Worm (Caenorhabditis elegans) whole organism, L4 larva: ENCODE results near the gene F54F7.9.

ENCODE experiments used
- F10B5.3 ChIP-seq: sonication (generic microtip); optimal IDR thresholded peaks from 2 replicates; lab custom pipeline; 2016; ENCODE audit warnings: mild to moderate bottlenecking, missing genetic modification characterization, missing compliant biosample characterization
- F49E8.2 ChIP-seq: sonication (generic microtip); optimal IDR thresholded peaks from 2 replicates; lab custom pipeline; 2016; ENCODE audit warnings: missing compliant biosample characterization, mild to moderate bottlenecking, missing genetic modification characterization, borderline replicate concordance
- R02D3.7 ChIP-seq: fragments of 150-350 bp; sonication (generic microtip); optimal IDR thresholded peaks from 3 replicates; lab custom pipeline; 2014; ENCODE audit warnings: missing biosample characterization, missing genetic modification characterization
- T20F7.1 ChIP-seq: fragments of 200-800 bp; sonication (Bioruptor generic); optimal IDR thresholded peaks from 2 replicates; lab custom pipeline; 2018; ENCODE audit warnings: mild to moderate bottlenecking, missing genetic modification characterization, missing compliant biosample characterization
- Y105C5A.15 ChIP-seq: fragments of 200-800 bp; sonication (Bioruptor generic); IDR thresholded peaks from 2 replicates; pipeline ENCODE4 v1.3.6; 2022; ENCODE audit warnings: missing genetic modification characterization, missing compliant biosample characterization
- Y5F2A.4 ChIP-seq: fragments of 200-800 bp; sonication (Bioruptor generic); optimal IDR thresholded peaks from 2 replicates; lab custom pipeline; 2018; ENCODE audit warnings: mild to moderate bottlenecking, missing genetic modification characterization, missing compliant biosample characterization
- ZK337.2 ChIP-seq: fragments of 200-800 bp; sonication (Bioruptor generic); IDR thresholded peaks from 2 replicates; pipeline ENCODE4 v1.3.6; 2022; ENCODE audit warnings: missing genetic modification reagents, missing genetic modification characterization, missing compliant biosample characterization
- aha-1 ChIP-seq: fragments of 150-350 bp; peaks from one replicate; lab custom pipeline; 2014; ENCODE audit warnings: missing biosample characterization, missing genetic modification characterization
- arid-1 ChIP-seq: fragments of 200-800 bp; sonication (Bioruptor generic); conservative IDR thresholded peaks from 2 replicates; pipeline ENCODE4 v1.3.6; 2022; ENCODE audit warnings: missing genetic modification reagents, missing genetic modification characterization, missing compliant biosample characterization
- ceh-62 ChIP-seq: sonication (generic microtip); optimal IDR thresholded peaks from 2 replicates; lab custom pipeline; 2017; ENCODE audit warnings: missing biosample characterization, missing genetic modification characterization
- daf-16 ChIP-seq, 3 experiments: sonication (generic microtip); optimal IDR thresholded peaks; 2 replicates each; lab custom pipeline; 2016 to 2017; ENCODE audit warnings: missing genetic modification characterization in 3 of 3, missing genetic modification reagents in 3 of 3, mild to moderate bottlenecking in 2 of 3, missing compliant biosample characterization in 2 of 3, missing biosample characterization in 1 of 3, moderate library complexity in 1 of 3
- dmd-6 ChIP-seq: fragments of 200-800 bp; sonication (Bioruptor generic); IDR thresholded peaks from 2 replicates; pipeline ENCODE4 v1.3.6; 2022; ENCODE audit warnings: missing genetic modification reagents, missing genetic modification characterization, missing compliant biosample characterization
- dmd-8 ChIP-seq: fragments of 200-800 bp; sonication (Bioruptor generic); IDR thresholded peaks from 2 replicates; pipeline ENCODE4 v1.3.6; 2022; ENCODE audit warnings: missing genetic modification characterization, missing compliant biosample characterization
- dpl-1 ChIP-seq: fragments of 150-350 bp; optimal IDR thresholded peaks from 2 replicates; lab custom pipeline; 2014; ENCODE audit warnings: missing biosample characterization, missing genetic modification reagents, missing genetic modification characterization
- dve-1 ChIP-seq: sonication (generic microtip); optimal IDR thresholded peaks from 2 replicates; lab custom pipeline; 2017; ENCODE audit warnings: antibody characterized with exemption, mild to moderate bottlenecking, missing genetic modification characterization, missing compliant biosample characterization; ENCODE audit not compliant: insufficient read depth
- fkh-10 ChIP-seq: fragments of 150-350 bp; optimal IDR thresholded peaks from 2 replicates; lab custom pipeline; 2014; ENCODE audit warnings: missing biosample characterization, missing genetic modification reagents, missing genetic modification characterization
- hlh-11 ChIP-seq: fragments of 200-800 bp; sonication (Bioruptor generic); optimal IDR thresholded peaks from 2 replicates; lab custom pipeline; 2018; ENCODE audit warnings: mild to moderate bottlenecking, missing genetic modification characterization, missing compliant biosample characterization
- hlh-30 ChIP-seq: sonication (generic microtip); optimal IDR thresholded peaks from 2 replicates; lab custom pipeline; 2017; ENCODE audit warnings: antibody characterized with exemption, mild to moderate bottlenecking, missing genetic modification characterization, missing compliant biosample characterization; ENCODE audit not compliant: insufficient read depth
- lim-7 ChIP-seq: fragments of 200-800 bp; sonication (Bioruptor generic); IDR thresholded peaks from 2 replicates; pipeline ENCODE4 v1.3.6; 2022; ENCODE audit warnings: missing genetic modification characterization, missing compliant biosample characterization
- lin-38 ChIP-seq: fragments of 200-800 bp; sonication (Bioruptor generic); IDR thresholded peaks from 2 replicates; pipeline ENCODE4 v1.3.6; 2022; ENCODE audit warnings: missing genetic modification reagents, missing genetic modification characterization, missing compliant biosample characterization
- lir-3 ChIP-seq: sonication (generic microtip); optimal IDR thresholded peaks from 2 replicates; lab custom pipeline; 2016; ENCODE audit warnings: mild to moderate bottlenecking, missing genetic modification characterization, missing compliant biosample characterization
- madf-5 ChIP-seq, 2 experiments: fragments of 200-800 bp; sonication (Bioruptor generic); IDR thresholded peaks; 2 replicates each; pipeline ENCODE4 v1.3.6; 2022; ENCODE audit warnings: missing compliant biosample characterization in 2 of 2, missing genetic modification characterization in 2 of 2
- madf-9 ChIP-seq: fragments of 200-800 bp; sonication (Bioruptor generic); conservative IDR thresholded peaks from 2 replicates; pipeline ENCODE4 v1.3.6; 2022; ENCODE audit warnings: missing genetic modification reagents, missing genetic modification characterization, missing compliant biosample characterization
- mep-1 ChIP-seq: fragments of 150-350 bp; sonication (generic microtip); optimal IDR thresholded peaks from 3 replicates; lab custom pipeline; 2014; ENCODE audit warnings: missing biosample characterization, missing genetic modification characterization
- mxl-3 ChIP-seq: fragments of 200-800 bp; sonication (Bioruptor generic); optimal IDR thresholded peaks from 2 replicates; lab custom pipeline; 2018; ENCODE audit warnings: mild to moderate bottlenecking, missing genetic modification characterization, missing compliant biosample characterization
- nhr-11 ChIP-seq: fragments of 150-350 bp; optimal IDR thresholded peaks from 2 replicates; lab custom pipeline; 2014; ENCODE audit warnings: missing biosample characterization, missing genetic modification characterization
- nhr-237 ChIP-seq: sonication (generic microtip); optimal IDR thresholded peaks from 2 replicates; lab custom pipeline; 2017; ENCODE audit warnings: missing biosample characterization, missing genetic modification characterization
- nhr-25 ChIP-seq: sonication (generic microtip); optimal IDR thresholded peaks from 2 replicates; lab custom pipeline; 2017; ENCODE audit warnings: missing genetic modification characterization, mild to moderate bottlenecking, missing compliant biosample characterization, antibody characterized with exemption, moderate library complexity, borderline replicate concordance; ENCODE audit not compliant: insufficient read depth
- nhr-6 ChIP-seq: fragments of 150-350 bp; optimal IDR thresholded peaks from 2 replicates; lab custom pipeline; 2014; ENCODE audit warnings: missing biosample characterization, missing genetic modification characterization
- nhr-76 ChIP-seq: fragments of 150-350 bp; optimal IDR thresholded peaks from 2 replicates; lab custom pipeline; 2014; ENCODE audit warnings: missing biosample characterization, missing genetic modification characterization
- pha-4 ChIP-seq, 2 experiments: fragments of 150-350 bp in 1 of 2; fragments of 200-800 bp in 1 of 2; sonication (Bioruptor generic) in 1 of 2; IDR thresholded peaks in 1 of 2; optimal IDR thresholded peaks in 1 of 2; 2 replicates each; pipeline versions ENCODE4 v1.3.6 to Lab custom; 2014 to 2022; ENCODE audit warnings: missing genetic modification characterization in 2 of 2, missing genetic modification reagents in 2 of 2, missing biosample characterization in 1 of 2, missing compliant biosample characterization in 1 of 2
- rbr-2 ChIP-seq: sonication (generic microtip); optimal IDR thresholded peaks from 2 replicates; lab custom pipeline; 2016; ENCODE audit warnings: missing genotype, missing genetic modification characterization, missing compliant biosample characterization
- set-16 ChIP-seq: fragments of 200-800 bp; sonication (Bioruptor generic); IDR thresholded peaks from 2 replicates; pipeline ENCODE4 v1.3.6; 2022; ENCODE audit warnings: missing genetic modification reagents, missing genetic modification characterization, missing compliant biosample characterization
- snpc-1.2 ChIP-seq: fragments of 200-800 bp; sonication (Bioruptor generic); IDR thresholded peaks from 2 replicates; pipeline ENCODE4 v1.3.6; 2022; ENCODE audit warnings: missing genetic modification reagents, missing genetic modification characterization, missing compliant biosample characterization
- spr-3 ChIP-seq: fragments of 200-800 bp; sonication (Bioruptor generic); optimal IDR thresholded peaks from 2 replicates; lab custom pipeline; 2018; ENCODE audit warnings: mild to moderate bottlenecking, missing genetic modification characterization, missing compliant biosample characterization

F54F7.9 gene

ce11 chrX:11848618-11849017 is at the start of gene F54F7.9:
F54F7.9 (minus strand) TSS chrX:11848718.
- TF ChIP-seq hlh-11 (tag; lab: Kevin White, UChicago) (no peak), arid-1 (GFP tag; lab: Robert Waterston, UW) (no peak), Y105C5A.15 (GFP tag; lab: Robert Waterston, UW) (no peak), ceh-62 (no peak), ZK337.2 (no peak), nhr-6 (tag; lab: Kevin White, UChicago) (no peak), snpc-1.2 (GFP tag; lab: Robert Waterston, UW) (no peak), F10B5.3 (tag; lab: Kevin White, UChicago) (no peak), fkh-10 (GFP tag; lab: Kevin White, UChicago) (no peak), Y5F2A.4 (GFP tag; lab: Kevin White, UChicago) (no peak), pha-4 (GFP tag; IDR thresholded peaks at IDR 0.05; lab: Robert Waterston, UW) (no peak), pha-4 (tag; optimal IDR thresholded peaks at IDR 0.05; lab: Kevin White, UChicago) (no peak), rbr-2 (no peak)
- TF ChIP-seq, all 104 proteins: peak for 0

- TF ChIP-seq nhr-237 (tag; lab: Kevin White, UChicago) (no peak), pha-4 (GFP tag; IDR thresholded peaks at IDR 0.05; lab: Robert Waterston, UW) (no peak), pha-4 (tag; optimal IDR thresholded peaks at IDR 0.05; lab: Kevin White, UChicago) (no peak), dmd-6 (GFP tag; lab: Robert Waterston, UW) (no peak), madf-9 (GFP tag; lab: Robert Waterston, UW) (no peak), lin-38 (no peak), R02D3.7 (tag; lab: Kevin White, UChicago) (no peak), daf-16 (GFP tag; optimal IDR thresholded peaks at IDR 0.05; lab: Kevin White, UChicago) (no peak), daf-16 (tag; optimal IDR thresholded peaks at IDR 0.05; lab: Kevin White, UChicago) (no peak), set-16 (GFP tag; lab: Robert Waterston, UW) (no peak), nhr-11 (no peak), lim-7 (GFP tag; lab: Robert Waterston, UW) (no peak), hlh-11 (tag; lab: Kevin White, UChicago) (no peak), F49E8.2 (tag; lab: Kevin White, UChicago) (no peak), T20F7.1 (no peak), spr-3 (no peak), dpl-1 (GFP tag; lab: Kevin White, UChicago) (no peak), dmd-8 (GFP tag; lab: Robert Waterston, UW) (no peak), dve-1 (tag; lab: Kevin White, UChicago) (no peak), mxl-3 (no peak), madf-5 (GFP tag; IDR thresholded peaks at IDR 0.05; lab: Robert Waterston, UW) (no peak)
- TF ChIP-seq, all 104 proteins: peak for 0
These were observed 49.5 kb upstream of the F54F7.9 start, which contains the start of gene Y62H9A.9 for ce11 chrX:11898040-11898439. Y62H9A.9 (minus strand) TSS chrX:11898140.

ce11 chrX:11896708-11897107 is 48.2 kb upstream of the F54F7.9 start:
- TF ChIP-seq aha-1 (peak; percentile 93), hlh-30 (no peak), nhr-76 (tag; lab: Kevin White, UChicago) (no peak), pha-4 (GFP tag; IDR thresholded peaks at IDR 0.05; lab: Robert Waterston, UW) (no peak), pha-4 (tag; optimal IDR thresholded peaks at IDR 0.05; lab: Kevin White, UChicago) (no peak)

- TF ChIP-seq mxl-3: no peak
- TF ChIP-seq nhr-25: no peak
- TF ChIP-seq lir-3 (tag; lab: Kevin White, UChicago): no peak
- no peak for TF ChIP-seq mep-1 (tag; lab: Kevin White, UChicago)
These were observed 43.8 kb upstream of the F54F7.9 start, which contains the start of gene Y62H9A.8 for ce11 chrX:11892328-11892727. Y62H9A.8 (minus strand) TSS chrX:11892428.
